Fruit fly (Drosophila melanogaster): ENCODE data around the gene CG16756.

dm6 chrX:5418555-5419044 lies 8.7 kb upstream of the CG16756 start:
- TF ChIP-seq CG8478 (optimal IDR thresholded peaks at IDR 0.05) (no peak), psq (optimal IDR thresholded peaks at IDR 0.05) (no peak), Dll (optimal IDR thresholded peaks at IDR 0.05) (no peak)

Measured in whole organism.